Fruit fly (Drosophila melanogaster): ENCODE measurements around the gene CG10171.
A peak's percentile ranks its signal among the peaks of the same experiment; 100 is the strongest.

The CG10171 gene

DNA sequence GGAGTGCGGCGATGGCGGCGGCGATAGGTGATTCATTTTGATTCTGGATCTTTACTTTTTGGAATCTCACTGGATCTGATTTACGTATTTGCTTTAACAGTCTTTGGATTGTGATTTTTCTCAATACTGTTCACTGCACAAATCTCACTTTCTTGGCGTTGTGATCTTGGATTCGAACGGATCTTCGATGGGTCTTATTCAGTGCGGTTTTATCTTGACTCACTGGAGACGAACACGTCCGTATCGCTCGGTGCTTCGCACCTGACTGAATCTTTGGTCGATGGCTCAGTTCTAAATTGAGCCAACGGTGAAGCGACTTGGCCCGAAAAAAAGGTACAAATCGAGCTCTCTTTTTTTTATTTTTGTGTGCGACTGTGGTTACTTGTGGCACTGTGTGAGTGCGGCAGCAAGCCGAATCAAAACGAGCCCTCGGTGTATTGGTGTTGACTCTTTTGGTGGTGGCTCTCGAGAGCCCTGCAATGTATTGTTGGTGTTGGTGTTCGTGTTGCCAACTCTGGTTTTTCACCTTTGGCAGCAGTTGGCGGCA, 13.2 kb upstream of the CG10171 start, which contains the start of gene sens:
Gene sens, minus strand, starts transcription at position 254 of the 547 bp plus-strand sequence.
- no peak for TF ChIP-seq CG12744 (GFP tag; optimal IDR thresholded peaks at IDR 0.05)
- TF ChIP-seq jing (GFP tag; optimal IDR thresholded peaks at IDR 0.05), result no peak
- no peak for TF ChIP-seq CG11398 (GFP tag; optimal IDR thresholded peaks at IDR 0.05)
- TF ChIP-seq CkIIα-i1 (GFP tag; IDR thresholded peaks at IDR 0.05), result no peak
- no peak for TF ChIP-seq al (GFP tag; IDR thresholded peaks at IDR 0.05)
- TF ChIP-seq sens (GFP tag), result peak; percentile 93
- peak; percentile 49 for TF ChIP-seq CG8388 (GFP tag; optimal IDR thresholded peaks at IDR 0.05)
- no peak for TF ChIP-seq ato (GFP tag; IDR thresholded peaks at IDR 0.05; ENCODE audit: partially characterized antibody)
- TF ChIP-seq sug (tag; optimal IDR thresholded peaks at IDR 0.05), result no peak
- no peak for TF ChIP-seq CG1832 (GFP tag; optimal IDR thresholded peaks at IDR 0.05)
- no peak for TF ChIP-seq Meics (GFP tag; optimal IDR thresholded peaks at IDR 0.05)
- no peak for TF ChIP-seq CG32772 (GFP tag; IDR thresholded peaks at IDR 0.05)
- no peak for TF ChIP-seq Elba2 (GFP tag; optimal IDR thresholded peaks at IDR 0.05)
- no peak for TF ChIP-seq B-H1 (GFP tag; IDR thresholded peaks at IDR 0.05)
- no peak for TF ChIP-seq ase (GFP tag; IDR thresholded peaks at IDR 0.05)
- TF ChIP-seq p53 (GFP tag; optimal IDR thresholded peaks at IDR 0.05), result no peak
- TF ChIP-seq fd102C (GFP tag; optimal IDR thresholded peaks at IDR 0.05), result no peak
- TF ChIP-seq CG5180 (GFP tag; optimal IDR thresholded peaks at IDR 0.05), result peak; percentile 7
- TF ChIP-seq sqz (GFP tag; optimal IDR thresholded peaks at IDR 0.05), result peak; percentile 65
- no peak for TF ChIP-seq CG16813 (GFP tag; IDR thresholded peaks at IDR 0.05; ENCODE audit: partially characterized antibody)
- TF ChIP-seq Antp (GFP tag; optimal IDR thresholded peaks at IDR 0.05), result no peak
- TF ChIP-seq corto (GFP tag; optimal IDR thresholded peaks at IDR 0.05), result no peak
- TF ChIP-seq NFAT (GFP tag; IDR thresholded peaks at IDR 0.05), result no peak
- TF ChIP-seq phol (tag; optimal IDR thresholded peaks at IDR 0.05), result no peak
- no peak for TF ChIP-seq NK7.1 (GFP tag; optimal IDR thresholded peaks at IDR 0.05)
- peak; percentile 64 for TF ChIP-seq CG17829 (tag; optimal IDR thresholded peaks at IDR 0.05)
- TF ChIP-seq Lim3 (GFP tag; IDR thresholded peaks at IDR 0.05), result no peak
- TF ChIP-seq Nf-YC (tag; optimal IDR thresholded peaks at IDR 0.05), result peak; percentile 87
- no peak for TF ChIP-seq Optix (GFP tag; IDR thresholded peaks at IDR 0.05)
- TF ChIP-seq Nf-YB (GFP tag; optimal IDR thresholded peaks at IDR 0.05), result peak; percentile 92
- no peak for TF ChIP-seq lov (optimal IDR thresholded peaks at IDR 0.05)
- no peak for TF ChIP-seq lov (GFP tag; IDR thresholded peaks at IDR 0.05)
- no peak for TF ChIP-seq shn (GFP tag; optimal IDR thresholded peaks at IDR 0.05)
- no peak for TF ChIP-seq br (optimal IDR thresholded peaks at IDR 0.05)
- no peak for TF ChIP-seq CG8765 (GFP tag; IDR thresholded peaks at IDR 0.05)
- TF ChIP-seq CG6683 (GFP tag; optimal IDR thresholded peaks at IDR 0.05), result no peak
- TF ChIP-seq Hmx (GFP tag; optimal IDR thresholded peaks at IDR 0.05), result no peak
- TF ChIP-seq inv (GFP tag; IDR thresholded peaks at IDR 0.05; ENCODE audit: partially characterized antibody), result no peak
- TF ChIP-seq CG2116 (GFP tag; optimal IDR thresholded peaks at IDR 0.05), result no peak
- TF ChIP-seq ftz-f1 (GFP tag; optimal IDR thresholded peaks at IDR 0.05), result no peak
- no peak for TF ChIP-seq CG1529 (GFP tag; optimal IDR thresholded peaks at IDR 0.05)
- no peak for TF ChIP-seq CG5245 (GFP tag; optimal IDR thresholded peaks at IDR 0.05)
- no peak for TF ChIP-seq trh (GFP tag; optimal IDR thresholded peaks at IDR 0.05)
- no peak for TF ChIP-seq Dip2 (GFP tag; IDR thresholded peaks at IDR 0.05)
- no peak for TF ChIP-seq Max (GFP tag; optimal IDR thresholded peaks at IDR 0.05)
- peak; percentile 59 for TF ChIP-seq Deaf1 (tag; optimal IDR thresholded peaks at IDR 0.05)
- TF ChIP-seq CG1233 (GFP tag; optimal IDR thresholded peaks at IDR 0.05), result no peak
- TF ChIP-seq cwo (GFP tag; optimal IDR thresholded peaks at IDR 0.05), result no peak
- peak; percentile 45 for TF ChIP-seq kni (GFP tag; optimal IDR thresholded peaks at IDR 0.05)
- TF ChIP-seq cg (GFP tag; optimal IDR thresholded peaks at IDR 0.05), result peak; percentile 82
- TF ChIP-seq CG7786 (GFP tag; optimal IDR thresholded peaks at IDR 0.05), result no peak
- TF ChIP-seq CG9727 (GFP tag; optimal IDR thresholded peaks at IDR 0.05), result no peak

Measured in whole organism, embryonic.